Fruit fly (Drosophila melanogaster) whole organism, embryonic: Measurements from ENCODE around the gene CG6048.
A peak's percentile ranks its signal among the peaks of the same experiment; 100 is the strongest.

Source experiments
- Asciz ChIP-seq: fragments of 200-800 bp; sonication (Bioruptor generic); optimal IDR thresholded peaks from 2 replicates; lab custom pipeline; 2017; ENCODE audit warnings: missing biosample characterization, mild to moderate bottlenecking, missing genetic modification characterization, missing genetic modification reagents
- Atf3 ChIP-seq: fragments of 200-800 bp; sonication (Bioruptor generic); optimal IDR thresholded peaks from 3 replicates; lab custom pipeline; 2016; ENCODE audit warnings: missing biosample characterization, missing genetic modification characterization
- Atf6 ChIP-seq: fragments of 200-800 bp; sonication (Bioruptor generic); IDR thresholded peaks from 2 replicates; pipeline ENCODE4 v1.3.6; 2022; ENCODE audit warnings: missing biosample characterization, missing genetic modification characterization
- Awh ChIP-seq: fragments of 200-800 bp; sonication (Bioruptor generic); IDR thresholded peaks from 2 replicates; pipeline ENCODE4, ENCODE4 v1.3.6; 2022; ENCODE audit warnings: missing biosample characterization, missing genetic modification characterization
- CG10321 ChIP-seq: fragments of 200-800 bp; sonication (Bioruptor generic); IDR thresholded peaks from 2 replicates; pipeline ENCODE4 v1.3.6; 2022; ENCODE audit warnings: missing biosample characterization, missing genetic modification characterization
- CG10959 ChIP-seq: fragments of 200-800 bp; sonication (Bioruptor generic); IDR thresholded peaks from 2 replicates; pipeline ENCODE4 v1.3.6; 2022; ENCODE audit warnings: missing biosample characterization, missing genetic modification characterization
- CG11723 ChIP-seq: fragments of 200-800 bp; sonication (Bioruptor generic); optimal IDR thresholded peaks from 2 replicates; lab custom pipeline; 2017; ENCODE audit warnings: missing biosample characterization, mild to moderate bottlenecking, missing genetic modification characterization
- CG14710 ChIP-seq: fragments of 200-800 bp; sonication (Bioruptor generic); optimal IDR thresholded peaks from 3 replicates; lab custom pipeline; 2019; ENCODE audit warnings: missing biosample characterization, mild to moderate bottlenecking, missing genetic modification characterization, moderate library complexity
- CG1529 ChIP-seq: fragments of 200-800 bp; sonication (Bioruptor generic); optimal IDR thresholded peaks from 3 replicates; lab custom pipeline; 2018; ENCODE audit warnings: missing biosample characterization, missing genetic modification characterization
- CG1602 ChIP-seq: fragments of 200-800 bp; sonication (Bioruptor generic); optimal IDR thresholded peaks from 3 replicates; lab custom pipeline; 2016; ENCODE audit warnings: missing biosample characterization, missing genetic modification characterization
- CG17829 ChIP-seq: fragments of 200-800 bp; optimal IDR thresholded peaks from 2 replicates; lab custom pipeline; 2019; ENCODE audit warnings: missing biosample characterization, mild to moderate bottlenecking, missing genetic modification characterization, moderate library complexity
- CG1792 ChIP-seq: fragments of 200-800 bp; sonication (Bioruptor generic); optimal IDR thresholded peaks from 2 replicates; lab custom pipeline; 2016; ENCODE audit warnings: missing biosample characterization, missing genetic modification characterization
- CG18011 ChIP-seq: fragments of 200-800 bp; sonication (Bioruptor generic); optimal IDR thresholded peaks from 2 replicates; lab custom pipeline; 2017; ENCODE audit warnings: missing biosample characterization, missing genetic modification characterization, mild to moderate bottlenecking, moderate library complexity, missing genotype
- CG34224 ChIP-seq: fragments of 200-800 bp; sonication (Bioruptor generic); IDR thresholded peaks from 3 replicates; pipeline ENCODE4 v1.3.6; 2022; ENCODE audit warnings: missing biosample characterization, missing genetic modification characterization; ENCODE audit not compliant: partially characterized antibody
- CG3995 ChIP-seq: fragments of 200-800 bp; sonication (Bioruptor generic); optimal IDR thresholded peaks from 3 replicates; lab custom pipeline; 2016; ENCODE audit warnings: missing biosample characterization, missing genetic modification characterization
- CG4404 ChIP-seq: fragments of 200-800 bp; sonication (Bioruptor generic); IDR thresholded peaks from 2 replicates; pipeline ENCODE4 v1.3.6; 2022; ENCODE audit warnings: missing biosample characterization, missing genetic modification characterization
- CG4730 ChIP-seq: fragments of 200-800 bp; sonication (Bioruptor generic); IDR thresholded peaks from 2 replicates; pipeline ENCODE4 v1.3.6; 2022; ENCODE audit warnings: missing biosample characterization, missing genetic modification characterization
- CG4854 ChIP-seq: fragments of 200-800 bp; sonication (Bioruptor generic); optimal IDR thresholded peaks from 2 replicates; lab custom pipeline; 2016; ENCODE audit warnings: missing biosample characterization, missing genetic modification characterization, inconsistent platforms
- CG5245 ChIP-seq: fragments of 200-800 bp; sonication (Bioruptor generic); optimal IDR thresholded peaks from 3 replicates; lab custom pipeline; 2016; ENCODE audit warnings: missing biosample characterization, missing genetic modification characterization
- CG6813 ChIP-seq: fragments of 200-800 bp; sonication (Bioruptor generic); optimal IDR thresholded peaks from 2 replicates; lab custom pipeline; 2017; ENCODE audit warnings: missing biosample characterization, missing genetic modification characterization, mild to moderate bottlenecking, moderate library complexity, missing genetic modification reagents
- CG8089 ChIP-seq: fragments of 200-800 bp; sonication (Bioruptor generic); optimal IDR thresholded peaks from 3 replicates; lab custom pipeline; 2016; ENCODE audit warnings: missing biosample characterization, missing genetic modification characterization
- CG9215 ChIP-seq: fragments of 200-800 bp; sonication (Bioruptor generic); IDR thresholded peaks from 2 replicates; pipeline ENCODE4 v1.3.6; 2022; ENCODE audit warnings: missing biosample characterization, missing genetic modification characterization
- CG9727 ChIP-seq: fragments of 200-800 bp; sonication (Bioruptor generic); optimal IDR thresholded peaks from 3 replicates; lab custom pipeline; 2017; ENCODE audit warnings: missing biosample characterization, mild to moderate bottlenecking, missing genetic modification characterization
- D ChIP-seq, 2 experiments: fragments of 200-800 bp in 1 of 2; fragments of >200 bp in 1 of 2; sonication (Bioruptor generic) in 1 of 2; optimal IDR thresholded peaks; 2 replicates in 1 of 2; 3 replicates in 1 of 2; lab custom pipeline; 2017; ENCODE audit warnings: mild to moderate bottlenecking in 1 of 2, missing biosample characterization in 1 of 2, missing genetic modification characterization in 1 of 2, missing genetic modification reagents in 1 of 2
- Eip74EF ChIP-seq, 2 experiments: fragments of 200-800 bp in 1 of 2; fragments of >200 bp in 1 of 2; sonication (Bioruptor generic) in 1 of 2; optimal IDR thresholded peaks; 2 replicates each; lab custom pipeline; 2017 to 2019; ENCODE audit warnings: missing biosample characterization in 2 of 2, missing genetic modification characterization in 2 of 2, mild to moderate bottlenecking in 1 of 2, moderate library complexity in 1 of 2
- Hey ChIP-seq: fragments of 200-800 bp; sonication (Bioruptor generic); optimal IDR thresholded peaks from 3 replicates; lab custom pipeline; 2018; ENCODE audit warnings: missing biosample characterization, mild to moderate bottlenecking, missing genetic modification characterization
- Hmx ChIP-seq: fragments of 200-800 bp; sonication (Bioruptor generic); optimal IDR thresholded peaks from 2 replicates; lab custom pipeline; 2016; ENCODE audit warnings: missing biosample characterization, missing genetic modification characterization
- Hr39 ChIP-seq: fragments of >200 bp; optimal IDR thresholded peaks from 2 replicates; lab custom pipeline; 2017
- Mrtf ChIP-seq: fragments of 200-800 bp; sonication (Bioruptor generic); IDR thresholded peaks from 3 replicates; pipeline ENCODE4 v1.3.6; 2022; ENCODE audit warnings: missing biosample characterization, missing genetic modification characterization
- Nf-YC ChIP-seq: fragments of 200-800 bp; optimal IDR thresholded peaks from 3 replicates; lab custom pipeline; 2019; ENCODE audit warnings: missing biosample characterization, mild to moderate bottlenecking, missing genetic modification characterization, moderate library complexity
- Poxn ChIP-seq: fragments of 200-800 bp; sonication (Bioruptor generic); IDR thresholded peaks from 2 replicates; pipeline ENCODE4 v1.3.6; 2022; ENCODE audit warnings: missing biosample characterization, missing genetic modification characterization
- Sin3A ChIP-seq: fragments of >200 bp; optimal IDR thresholded peaks from 2 replicates; lab custom pipeline; 2018
- Sox100B ChIP-seq: fragments of 200-800 bp; sonication (Bioruptor generic); optimal IDR thresholded peaks from 3 replicates; lab custom pipeline; 2018; ENCODE audit warnings: missing biosample characterization, mild to moderate bottlenecking, missing genetic modification characterization
- ash1 ChIP-seq: fragments of 200-800 bp; sonication (Bioruptor generic); optimal IDR thresholded peaks from 2 replicates; lab custom pipeline; 2018; ENCODE audit warnings: missing biosample characterization, mild to moderate bottlenecking, missing genetic modification characterization
- ato ChIP-seq: fragments of 200-800 bp; sonication (Bioruptor generic); IDR thresholded peaks from 2 replicates; pipeline ENCODE4 v1.3.6; 2022; ENCODE audit warnings: missing biosample characterization, missing genetic modification characterization; ENCODE audit not compliant: partially characterized antibody
- caup ChIP-seq: fragments of 200-800 bp; sonication (Bioruptor generic); optimal IDR thresholded peaks from 3 replicates; lab custom pipeline; 2017; ENCODE audit warnings: missing biosample characterization, mild to moderate bottlenecking, missing genetic modification characterization, moderate library complexity; ENCODE audit not compliant: severe bottlenecking
- disco-r ChIP-seq: fragments of 200-800 bp; sonication (Bioruptor generic); optimal IDR thresholded peaks from 2 replicates; lab custom pipeline; 2016; ENCODE audit warnings: missing biosample characterization, missing genetic modification characterization
- esg ChIP-seq: fragments of 200-800 bp; sonication (Bioruptor generic); conservative IDR thresholded peaks from 2 replicates; pipeline ENCODE4 v1.3.6; 2022; ENCODE audit warnings: missing biosample characterization, missing genetic modification characterization
- fu2 ChIP-seq: fragments of 200-800 bp; sonication (Bioruptor generic); optimal IDR thresholded peaks from 2 replicates; lab custom pipeline; 2016; ENCODE audit warnings: missing biosample characterization, missing genetic modification characterization
- hb ChIP-seq: fragments of 200-800 bp; sonication (Bioruptor generic); IDR thresholded peaks from 3 replicates; pipeline ENCODE4 v1.3.6; 2022; ENCODE audit warnings: missing biosample characterization, missing genetic modification characterization; ENCODE audit not compliant: partially characterized antibody
- jumu ChIP-seq: fragments of 200-800 bp; sonication (Bioruptor generic); optimal IDR thresholded peaks from 3 replicates; lab custom pipeline; 2016; ENCODE audit warnings: missing biosample characterization, missing genetic modification characterization
- kni ChIP-seq: fragments of 200-800 bp; sonication (Bioruptor generic); optimal IDR thresholded peaks from 3 replicates; lab custom pipeline; 2017; ENCODE audit warnings: mild to moderate bottlenecking, missing biosample characterization, missing genetic modification reagents, missing genetic modification characterization
- lilli ChIP-seq: fragments of 200-800 bp; sonication (Bioruptor generic); optimal IDR thresholded peaks from 3 replicates; lab custom pipeline; 2016; ENCODE audit warnings: missing biosample characterization, missing genetic modification characterization
- nau ChIP-seq: fragments of 200-800 bp; sonication (Bioruptor generic); optimal IDR thresholded peaks from 3 replicates; lab custom pipeline; 2017; ENCODE audit warnings: missing biosample characterization, mild to moderate bottlenecking, missing genetic modification characterization, missing genetic modification reagents
- prd ChIP-seq, 3 experiments: fragments of >200 bp in 2 of 3; fragments of 200-800 bp in 1 of 3; sonication (Bioruptor generic) in 1 of 3; optimal IDR thresholded peaks in 2 of 3; IDR thresholded peaks in 1 of 3; 2 replicates in 2 of 3; 3 replicates in 1 of 3; pipeline versions ENCODE4 v1.3.6 to Lab custom; 2017 to 2022; ENCODE audit warnings: missing biosample characterization in 1 of 3, missing genetic modification characterization in 1 of 3
- sob ChIP-seq: fragments of 200-800 bp; sonication (Bioruptor generic); IDR thresholded peaks from 2 replicates; pipeline ENCODE4 v1.3.6; 2022; ENCODE audit warnings: missing biosample characterization, missing genetic modification characterization
- tx ChIP-seq: fragments of 200-800 bp; sonication (Bioruptor generic); optimal IDR thresholded peaks from 2 replicates; lab custom pipeline; 2016; ENCODE audit warnings: missing biosample characterization, missing genetic modification characterization
- unc-4 ChIP-seq: fragments of 200-800 bp; sonication (Bioruptor generic); IDR thresholded peaks from 2 replicates; pipeline ENCODE4 v1.3.6; 2022; ENCODE audit warnings: missing biosample characterization, missing genetic modification characterization; ENCODE audit not compliant: partially characterized antibody
- vfl ChIP-seq: fragments of 200-800 bp; sonication (Bioruptor generic); optimal IDR thresholded peaks from 2 replicates; lab custom pipeline; 2016; ENCODE audit warnings: missing biosample characterization, missing genetic modification characterization
- wdn ChIP-seq: fragments of 200-800 bp; sonication (Bioruptor generic); IDR thresholded peaks from 2 replicates; pipeline ENCODE4 v1.3.6; 2022; ENCODE audit warnings: missing biosample characterization, missing genetic modification characterization
- zen ChIP-seq: fragments of 200-800 bp; sonication (Bioruptor generic); optimal IDR thresholded peaks from 3 replicates; lab custom pipeline; 2018; ENCODE audit warnings: missing biosample characterization, mild to moderate bottlenecking, missing genetic modification characterization, moderate library complexity

The CG6048 gene

DNA sequence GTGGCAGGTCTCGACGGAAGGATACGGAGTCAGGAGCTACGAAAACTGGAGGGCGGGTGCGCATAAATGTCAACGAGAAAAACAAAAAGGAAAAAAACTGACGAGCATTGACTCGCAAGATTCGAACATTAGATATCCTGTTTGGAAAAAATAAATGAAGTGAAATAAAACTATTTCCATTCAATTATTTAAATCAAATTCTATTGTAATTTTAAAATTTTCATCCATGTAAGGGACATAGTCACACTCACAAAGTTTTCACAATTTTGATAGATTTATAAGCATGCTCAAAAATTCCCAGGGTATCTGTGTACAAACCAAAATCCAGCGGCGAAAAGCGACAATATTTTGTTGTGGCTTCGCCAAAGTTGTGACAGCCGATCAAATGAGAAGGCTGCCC lies 43.6 kb downstream of the CG6048 start (continued):
- TF ChIP-seq tx (GFP tag; lab: Kevin White, UChicago) (no peak), CG1792 (no peak), CG1529 (no peak), Asciz (no peak), CG4854 (GFP tag; lab: Kevin White, UChicago) (no peak), nau (GFP tag; lab: Kevin White, UChicago) (no peak), Atf6 (GFP tag; lab: Robert Waterston, UW) (no peak), Mrtf (GFP tag; lab: Robert Waterston, UW) (no peak), sob (GFP tag; lab: Robert Waterston, UW) (no peak), disco-r (GFP tag; lab: Kevin White, UChicago) (no peak), CG8089 (GFP tag; lab: Kevin White, UChicago) (no peak), jumu (GFP tag; lab: Kevin White, UChicago) (no peak), CG6813 (no peak), Hmx (no peak), ash1 (GFP tag; lab: Kevin White, UChicago) (no peak), Awh (GFP tag; lab: Robert Waterston, UW) (no peak), CG9215 (GFP tag; lab: Robert Waterston, UW) (no peak), Sin3A (no peak), wdn (GFP tag; lab: Robert Waterston, UW) (no peak), zen (tag; lab: Kevin White, UChicago) (no peak), CG11723 (no peak), CG18011 (GFP tag; lab: Kevin White, UChicago) (no peak), unc-4 (GFP tag; lab: Robert Waterston, UW) (no peak)
- TF ChIP-seq, all 482 proteins: peak for 79

DNA sequence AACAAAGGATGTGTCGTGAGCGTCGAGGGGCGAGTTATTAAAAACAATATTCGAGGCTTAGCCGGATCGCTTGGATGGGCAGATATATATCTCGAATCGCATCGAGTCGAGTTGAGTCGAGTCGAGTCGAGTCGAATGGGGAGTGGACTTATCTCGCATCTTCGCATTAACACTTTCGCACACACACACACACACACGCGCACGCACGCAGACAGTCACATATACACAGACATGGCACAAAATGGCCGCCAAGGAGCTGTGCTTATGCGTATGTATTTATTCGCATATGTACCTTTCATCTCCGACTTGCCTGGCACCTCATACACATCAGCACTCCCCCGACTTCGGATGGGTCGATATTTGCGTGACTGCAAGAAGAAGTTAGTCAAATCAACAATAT lies 45.6 kb downstream of the CG6048 start:
- no peak for TF ChIP-seq CG3995 (GFP tag; lab: Kevin White, UChicago)
- no peak for TF ChIP-seq Eip74EF (GFP tag; optimal IDR thresholded peaks at IDR 0.05; lab: Kevin White, UChicago)
- TF ChIP-seq CG5245: no peak
- TF ChIP-seq CG14710 (tag; lab: Kevin White, UChicago): no peak
- peak; percentile 10 for TF ChIP-seq Nf-YC (tag; lab: Kevin White, UChicago)
- no peak for TF ChIP-seq ato (GFP tag; lab: Robert Waterston, UW)
- TF ChIP-seq CG10321: no peak
- no peak for TF ChIP-seq Atf3 (GFP tag; lab: Kevin White, UChicago)
- TF ChIP-seq fu2 (GFP tag; lab: Kevin White, UChicago): no peak
- no peak for TF ChIP-seq vfl (GFP tag; lab: Kevin White, UChicago)
- TF ChIP-seq caup (GFP tag; lab: Kevin White, UChicago): no peak
- TF ChIP-seq ash1 (GFP tag; lab: Kevin White, UChicago): no peak
- no peak for TF ChIP-seq lilli (GFP tag; lab: Kevin White, UChicago)
- TF ChIP-seq CG1602 (GFP tag; lab: Kevin White, UChicago): no peak
- TF ChIP-seq kni (GFP tag; lab: Kevin White, UChicago): no peak
- TF ChIP-seq prd (optimal IDR thresholded peaks at IDR 0.05; lab: Kevin White, UChicago): no peak
- no peak for TF ChIP-seq prd (GFP tag; IDR thresholded peaks at IDR 0.05; lab: Robert Waterston, UW)
- TF ChIP-seq CG34224 (GFP tag; lab: Robert Waterston, UW): no peak
- no peak for TF ChIP-seq CG9727 (GFP tag; lab: Kevin White, UChicago)
- peak; percentile 70 for TF ChIP-seq Hr39
- TF ChIP-seq Hey (tag; lab: Kevin White, UChicago): no peak
- no peak for TF ChIP-seq Sox100B
- TF ChIP-seq esg (GFP tag; lab: Robert Waterston, UW): no peak
- TF ChIP-seq hb (GFP tag; lab: Robert Waterston, UW): 0 out of 3 replicates have a peak, but pooled peaks have one; percentile 25
- peak; percentile 63 for TF ChIP-seq D (optimal IDR thresholded peaks at IDR 0.05; lab: Kevin White, UChicago)
- TF ChIP-seq D (GFP tag; optimal IDR thresholded peaks at IDR 0.05; lab: Kevin White, UChicago): no peak
- no peak for TF ChIP-seq CG4404 (GFP tag; lab: Robert Waterston, UW)
- no peak for TF ChIP-seq Poxn
- no peak for TF ChIP-seq CG4730 (GFP tag; lab: Robert Waterston, UW)
- no peak for TF ChIP-seq CG10959 (GFP tag; lab: Robert Waterston, UW)
- no peak for TF ChIP-seq CG17829 (tag; lab: Kevin White, UChicago)
